Fruit fly (Drosophila melanogaster): ENCODE data around the gene CG6683.

The CG6683 gene

DNA sequence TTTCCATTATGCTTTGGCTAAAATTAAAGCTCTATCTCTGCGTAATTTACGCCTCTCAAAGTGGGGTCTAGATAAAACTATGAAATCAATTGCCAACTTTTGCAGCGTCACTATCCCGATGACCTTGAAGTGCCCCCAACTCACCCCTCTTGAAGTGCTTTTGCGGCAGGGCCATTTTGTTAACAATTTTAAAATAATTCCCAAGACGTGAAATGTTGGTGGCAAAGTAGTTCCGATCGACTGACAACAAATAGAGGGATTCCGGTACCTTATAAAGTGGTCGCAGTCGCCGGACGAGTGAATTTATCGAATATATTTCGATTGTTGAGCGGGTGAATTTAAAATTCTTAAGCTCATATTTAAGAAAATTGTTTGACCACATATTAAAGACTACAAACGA lies 8.5 kb upstream of the CG6683 start, which contains the start of gene GstO2 (continued):
- TF ChIP-seq row (GFP tag; IDR thresholded peaks at IDR 0.05) = peak; percentile 18; the same call in 1 of the 3 replicates
- no peak for TF ChIP-seq CG14710 (tag; optimal IDR thresholded peaks at IDR 0.05)
- TF ChIP-seq gce (GFP tag; IDR thresholded peaks at IDR 0.05) = no peak
- TF ChIP-seq CG1832 (GFP tag; optimal IDR thresholded peaks at IDR 0.05) = no peak
- TF ChIP-seq Usf (GFP tag; optimal IDR thresholded peaks at IDR 0.05) = no peak
- no peak for TF ChIP-seq CG10462 (GFP tag; optimal IDR thresholded peaks at IDR 0.05)
- TF ChIP-seq CG12942 (GFP tag; optimal IDR thresholded peaks at IDR 0.05) = no peak
- no peak for TF ChIP-seq z (GFP tag; IDR thresholded peaks at IDR 0.05)
- no peak for TF ChIP-seq HmgD (GFP tag; optimal IDR thresholded peaks at IDR 0.05)
- no peak for TF ChIP-seq CG14441 (GFP tag; IDR thresholded peaks at IDR 0.05)
- TF ChIP-seq disco-r (GFP tag; optimal IDR thresholded peaks at IDR 0.05) = no peak
- TF ChIP-seq seq (GFP tag; IDR thresholded peaks at IDR 0.05) = no peak
- TF ChIP-seq CG12391 (tag; optimal IDR thresholded peaks at IDR 0.05) = no peak
- no peak for TF ChIP-seq Vsx1 (GFP tag; optimal IDR thresholded peaks at IDR 0.05)
- TF ChIP-seq CG3995 (GFP tag; optimal IDR thresholded peaks at IDR 0.05) = peak; percentile 30
- no peak for TF ChIP-seq Chrac-16 (GFP tag; optimal IDR thresholded peaks at IDR 0.05)
- no peak for TF ChIP-seq CG7271 (tag; optimal IDR thresholded peaks at IDR 0.05)
- TF ChIP-seq peb (GFP tag; IDR thresholded peaks at IDR 0.05) = no peak
- no peak for TF ChIP-seq en (GFP tag; optimal IDR thresholded peaks at IDR 0.05)
- TF ChIP-seq croc (GFP tag; conservative IDR thresholded peaks at IDR 0.05) = no peak
- no peak for TF ChIP-seq schlank (tag; optimal IDR thresholded peaks at IDR 0.05)
- TF ChIP-seq prd (optimal IDR thresholded peaks at IDR 0.05) = no peak
- TF ChIP-seq prd (GFP tag; IDR thresholded peaks at IDR 0.05) = no peak
- TF ChIP-seq H2.0 (GFP tag; IDR thresholded peaks at IDR 0.05) = no peak
- TF ChIP-seq dan (GFP tag; IDR thresholded peaks at IDR 0.05) = no peak
- no peak for TF ChIP-seq CG1024 (GFP tag; IDR thresholded peaks at IDR 0.05)
- TF ChIP-seq CG15073 (GFP tag; optimal IDR thresholded peaks at IDR 0.05) = no peak
- TF ChIP-seq CG6654 (GFP tag; optimal IDR thresholded peaks at IDR 0.05) = no peak
- TF ChIP-seq Mrtf (GFP tag; IDR thresholded peaks at IDR 0.05) = no peak
- TF ChIP-seq NC2β (GFP tag; optimal IDR thresholded peaks at IDR 0.05) = no peak
- no peak for TF ChIP-seq Camta (GFP tag; optimal IDR thresholded peaks at IDR 0.05)
- no peak for TF ChIP-seq onecut (GFP tag; IDR thresholded peaks at IDR 0.05)
- TF ChIP-seq Xbp1 (GFP tag; optimal IDR thresholded peaks at IDR 0.05) = no peak
- peak; percentile 78 for TF ChIP-seq Sry-δ (GFP tag; optimal IDR thresholded peaks at IDR 0.05)
- TF ChIP-seq klu (GFP tag; IDR thresholded peaks at IDR 0.05) = no peak
- TF ChIP-seq CG1792 (GFP tag; optimal IDR thresholded peaks at IDR 0.05) = no peak
- peak; percentile 94 for TF ChIP-seq CG10431 (GFP tag; optimal IDR thresholded peaks at IDR 0.05)
- no peak for TF ChIP-seq CG33557 (GFP tag; optimal IDR thresholded peaks at IDR 0.05)

DNA sequence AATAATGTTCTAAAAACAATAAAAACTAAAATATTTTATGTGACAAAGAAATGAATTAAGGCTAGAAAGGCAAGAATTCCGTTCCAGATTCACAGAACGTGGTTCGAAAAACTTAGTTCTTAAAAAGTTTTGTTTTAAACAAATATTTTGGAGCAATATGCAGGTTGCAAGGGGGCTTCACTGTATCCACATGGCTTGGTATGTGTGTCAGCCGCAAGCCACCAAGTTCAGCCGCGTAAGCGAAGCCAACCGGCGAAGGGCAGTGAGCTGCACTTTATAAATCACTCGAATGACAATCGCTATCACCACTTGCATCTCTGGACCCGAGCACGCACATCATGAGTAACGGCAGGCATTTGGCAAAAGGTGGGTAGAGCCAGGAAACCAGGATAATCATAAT lies 5.5 kb upstream of the CG6683 start, which contains the start of gene se:
se (plus strand) TSS at position 301 of the 400 bp plus-strand sequence.
- TF ChIP-seq Adf1 (GFP tag; IDR thresholded peaks at IDR 0.05) = no peak
- TF ChIP-seq Ets97D (GFP tag; optimal IDR thresholded peaks at IDR 0.05) = no peak
- TF ChIP-seq CG32767 (GFP tag; IDR thresholded peaks at IDR 0.05) = no peak
- TF ChIP-seq sob (GFP tag; IDR thresholded peaks at IDR 0.05) = no peak
- no peak for TF ChIP-seq mirr (GFP tag; optimal IDR thresholded peaks at IDR 0.05)
- TF ChIP-seq Mad (GFP tag; optimal IDR thresholded peaks at IDR 0.05) = no peak
- no peak for TF ChIP-seq Atf6 (GFP tag; IDR thresholded peaks at IDR 0.05)
- TF ChIP-seq fu2 (GFP tag; optimal IDR thresholded peaks at IDR 0.05) = no peak
- no peak for TF ChIP-seq abd-A (tag; optimal IDR thresholded peaks at IDR 0.05)
- TF ChIP-seq sqz (GFP tag; optimal IDR thresholded peaks at IDR 0.05) = no peak
- no peak for TF ChIP-seq Pdp1 (GFP tag; optimal IDR thresholded peaks at IDR 0.05)
- no peak for TF ChIP-seq CG4404 (GFP tag; IDR thresholded peaks at IDR 0.05)
- no peak for TF ChIP-seq NFAT (GFP tag; IDR thresholded peaks at IDR 0.05)
- no peak for TF ChIP-seq crol (GFP tag; IDR thresholded peaks at IDR 0.05)
- no peak for TF ChIP-seq pfk (GFP tag; optimal IDR thresholded peaks at IDR 0.05)
- TF ChIP-seq CG7271 (tag; optimal IDR thresholded peaks at IDR 0.05) = no peak
- no peak for TF ChIP-seq Sin3A (optimal IDR thresholded peaks at IDR 0.05)
